Worm (Caenorhabditis elegans): ENCODE measurements around the gene rab-28.
"Not testable (repeated sequence)": the region's sequence is repeated elsewhere in the genome, so short reads cannot be mapped to it uniquely, and the experiment has no call there.

The rab-28 gene

DNA sequence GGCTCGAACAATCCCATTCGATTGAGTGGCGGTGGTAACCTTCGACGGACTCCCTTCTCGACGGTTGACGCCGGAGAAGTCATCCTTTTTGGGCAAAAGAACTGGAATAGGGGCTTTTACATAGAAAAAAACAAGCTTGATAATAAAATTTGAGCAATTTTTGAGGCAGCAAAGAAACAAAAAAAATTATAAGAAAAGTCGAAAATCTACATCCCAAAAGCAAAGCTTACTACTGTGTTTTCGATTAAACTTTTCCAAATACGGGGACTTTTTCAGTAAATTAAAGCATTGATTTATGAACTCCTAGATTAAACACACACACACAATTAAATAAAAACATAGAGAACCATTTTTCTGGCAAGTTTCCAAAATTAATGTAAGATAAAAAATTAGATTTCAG lies 12.2 kb upstream of the rab-28 start, which contains the start of gene Y11D7A.9:
TSS of gene Y11D7A.9 (minus strand) at position 101 of the 400 bp plus-strand sequence.
- TF ChIP-seq ceh-16 (tag; optimal IDR thresholded peaks at IDR 0.05) (no peak), R02D3.7 (tag; optimal IDR thresholded peaks at IDR 0.05) (no peak), ZK546.5 (tag; optimal IDR thresholded peaks at IDR 0.05) (no peak), ztf-4 (tag; optimal IDR thresholded peaks at IDR 0.05) (no peak), unc-55 (GFP tag; optimal IDR thresholded peaks at IDR 0.05) (no peak), nhr-21 (tag; optimal IDR thresholded peaks at IDR 0.05) (no peak), crh-2 (tag; optimal IDR thresholded peaks at IDR 0.05) (no peak)

ce11 chrIV:9251079-9251478 lies 7.3 kb upstream of the rab-28 start, which contains the start of gene Y11D7A.8:
TSS of gene Y11D7A.8 (plus strand) at chrIV:9251379.
- no peak for TF ChIP-seq nhr-25 (tag; optimal IDR thresholded peaks at IDR 0.05)
- no peak for TF ChIP-seq nhr-21 (tag; optimal IDR thresholded peaks at IDR 0.05)
- TF ChIP-seq sma-9 (GFP tag; optimal IDR thresholded peaks at IDR 0.05) = no peak
- TF ChIP-seq sma-9 (tag; optimal IDR thresholded peaks at IDR 0.05) = no peak
- TF ChIP-seq unc-62 (GFP tag; optimal IDR thresholded peaks at IDR 0.05) = no peak
- TF ChIP-seq nhr-77 (tag; optimal IDR thresholded peaks at IDR 0.05) = no peak
- TF ChIP-seq nhr-237 (tag; optimal IDR thresholded peaks at IDR 0.05) = no peak
- no peak for TF ChIP-seq C34F6.9 (tag; optimal IDR thresholded peaks at IDR 0.05)
- no peak for TF ChIP-seq mbf-1 (tag; optimal IDR thresholded peaks at IDR 0.05)
- no peak for TF ChIP-seq ztf-1 (GFP tag; conservative IDR thresholded peaks at IDR 0.05)
- TF ChIP-seq elt-1 (tag; optimal IDR thresholded peaks at IDR 0.05) = no peak
- TF ChIP-seq lin-13 (GFP tag; optimal IDR thresholded peaks at IDR 0.05) = no peak
- no peak for TF ChIP-seq nhr-23 (tag; optimal IDR thresholded peaks at IDR 0.05)

DNA sequence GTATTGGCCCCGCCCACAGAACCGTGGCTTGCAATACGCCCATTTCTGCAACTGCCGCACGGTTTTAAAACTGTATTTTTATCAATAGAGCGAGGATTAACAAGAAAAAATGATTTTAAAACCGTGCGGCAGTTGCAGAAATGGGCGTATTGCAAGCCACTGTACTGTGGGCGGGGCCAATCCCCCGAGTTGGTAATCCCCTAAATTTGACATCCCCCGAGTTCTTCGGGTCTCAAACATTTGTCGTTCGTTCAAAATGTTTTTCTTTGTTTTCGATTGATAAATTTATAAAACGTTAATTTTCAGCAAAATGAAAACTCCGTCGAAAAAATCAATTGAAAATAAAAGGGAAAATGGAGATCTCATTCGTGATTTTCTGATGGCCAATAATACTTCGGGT lies 5.4 kb upstream of the rab-28 start, which contains the start of gene Y11D7A.7:
TSS of gene Y11D7A.7 (plus strand) at position 301 of the 400 bp plus-strand sequence.
- not testable (repeated sequence) for TF ChIP-seq egl-27, aly-2, nhr-11 (tag; optimal IDR thresholded peaks at IDR 0.05)

DNA sequence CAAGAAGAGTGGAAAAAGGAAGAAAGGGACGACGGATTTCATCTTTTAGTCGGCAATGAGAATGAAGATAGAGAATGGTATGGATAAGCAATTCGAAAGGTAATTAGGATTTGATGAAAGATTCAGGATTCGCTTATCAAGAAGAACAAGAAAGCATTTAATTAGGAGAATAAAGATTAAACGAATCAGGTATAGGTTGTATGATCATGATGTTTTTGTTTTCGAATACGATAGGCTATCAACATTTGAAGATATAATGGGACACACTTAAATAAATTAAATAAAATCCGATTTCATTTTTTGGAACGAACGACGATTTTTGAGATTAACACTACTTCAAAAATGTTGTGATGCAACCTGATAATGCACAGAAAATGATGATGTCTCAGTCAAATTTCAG lies 1.6 kb upstream of the rab-28 start, which contains the start of gene Y11D7A.5:
TSS of gene Y11D7A.5 (minus strand) at position 101 of the 400 bp plus-strand sequence.
- TF ChIP-seq ztf-4 (tag; optimal IDR thresholded peaks at IDR 0.05) = no peak
- TF ChIP-seq alr-1 (tag; optimal IDR thresholded peaks at IDR 0.05) = no peak
- TF ChIP-seq nhr-23 (tag; optimal IDR thresholded peaks at IDR 0.05) = no peak
- no peak for TF ChIP-seq mdl-1 (tag; optimal IDR thresholded peaks at IDR 0.05)
- TF ChIP-seq mab-5 (tag; optimal IDR thresholded peaks at IDR 0.05) = no peak
- TF ChIP-seq sem-4 (tag; optimal IDR thresholded peaks at IDR 0.05) = no peak
- TF ChIP-seq ama-1 (optimal IDR thresholded peaks at IDR 0.05) = no peak
- TF ChIP-seq F13H6.1 (tag; optimal IDR thresholded peaks at IDR 0.05) = no peak
- no peak for TF ChIP-seq lin-39 (tag; optimal IDR thresholded peaks at IDR 0.05)
- no peak for TF ChIP-seq nhr-25 (tag; optimal IDR thresholded peaks at IDR 0.05)
- TF ChIP-seq nhr-21 (tag; optimal IDR thresholded peaks at IDR 0.05) = no peak
- TF ChIP-seq nhr-11 (tag; optimal IDR thresholded peaks at IDR 0.05) = no peak
- TF ChIP-seq sma-3 (GFP tag; optimal IDR thresholded peaks at IDR 0.05) = no peak

DNA sequence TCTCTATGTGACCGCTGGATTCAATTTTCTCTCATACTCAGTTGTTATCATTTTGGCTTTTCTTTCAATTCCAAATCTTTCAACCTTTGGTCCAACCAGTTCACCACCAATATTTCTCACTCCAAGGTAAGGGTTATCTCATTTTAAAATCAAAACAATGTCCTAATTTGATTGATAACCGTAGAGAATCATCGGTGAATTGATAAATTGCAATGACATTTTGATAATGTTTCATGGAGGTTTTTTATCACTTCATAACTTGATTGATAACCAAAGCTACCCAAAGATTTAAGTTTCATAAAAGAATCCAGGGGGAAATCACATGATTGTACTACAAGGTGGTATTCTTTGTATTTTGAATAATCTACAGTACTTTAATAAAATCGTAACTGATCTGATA lies 4.7 kb downstream of the rab-28 start:
- TF ChIP-seq gmeb-1 (tag; optimal IDR thresholded peaks at IDR 0.05) (no peak), R02D3.7 (tag; optimal IDR thresholded peaks at IDR 0.05) (no peak), elt-3 (tag; optimal IDR thresholded peaks at IDR 0.05) (no peak), unc-39 (tag; optimal IDR thresholded peaks at IDR 0.05) (no peak), C34F6.9 (tag; optimal IDR thresholded peaks at IDR 0.05) (no peak), ztf-1 (GFP tag; conservative IDR thresholded peaks at IDR 0.05) (no peak), nhr-23 (tag; optimal IDR thresholded peaks at IDR 0.05) (no peak), ztf-11 (tag; optimal IDR thresholded peaks at IDR 0.05) (no peak), unc-55 (GFP tag; optimal IDR thresholded peaks at IDR 0.05) (no peak), nhr-6 (tag; optimal IDR thresholded peaks at IDR 0.05) (no peak), peb-1 (tag; optimal IDR thresholded peaks at IDR 0.05) (no peak), egl-27 (tag; optimal IDR thresholded peaks at IDR 0.05) (no peak), zag-1 (tag; optimal IDR thresholded peaks at IDR 0.05) (no peak), sma-9 (GFP tag; optimal IDR thresholded peaks at IDR 0.05) (no peak), sma-9 (tag; optimal IDR thresholded peaks at IDR 0.05) (no peak), nhr-237 (tag; optimal IDR thresholded peaks at IDR 0.05) (no peak), unc-62 (GFP tag; optimal IDR thresholded peaks at IDR 0.05) (no peak)
